Worm (Caenorhabditis elegans): ENCODE results near the gene his-35.
A peak's percentile ranks its signal among the peaks of the same experiment; 100 is the strongest.

The his-35 gene

DNA sequence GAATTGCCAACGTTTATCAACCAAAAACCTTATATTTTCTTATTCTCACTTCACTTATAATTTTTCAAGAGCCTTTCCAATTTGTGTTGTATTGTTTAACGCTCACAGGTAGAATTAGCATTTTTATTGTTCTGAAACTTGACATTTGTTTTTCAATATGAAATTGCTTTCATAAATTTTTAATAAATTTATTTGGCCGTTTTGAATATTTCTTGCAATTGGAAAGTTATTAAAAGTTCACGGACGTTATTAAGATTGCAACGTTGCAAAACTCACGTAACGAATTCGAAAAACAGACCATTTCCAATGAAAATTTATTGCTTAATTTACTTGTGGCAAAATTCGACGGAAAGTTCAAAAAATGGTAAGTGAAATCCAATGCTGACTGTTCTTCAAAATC is 45.2 kb upstream of the his-35 start, which contains the start of gene K09G1.2:
Gene K09G1.2, plus strand, starts transcription at position 301 of the 400 bp plus-strand sequence.
- no peak for TF ChIP-seq zip-2 (tag; optimal IDR thresholded peaks at IDR 0.05)
- no peak for TF ChIP-seq egl-27 (tag; optimal IDR thresholded peaks at IDR 0.05)
- no peak for TF ChIP-seq nhr-77 (tag; optimal IDR thresholded peaks at IDR 0.05)
- no peak for TF ChIP-seq F10B5.3 (tag; optimal IDR thresholded peaks at IDR 0.05)
- no peak for TF ChIP-seq ama-1 (optimal IDR thresholded peaks at IDR 0.05)
- TF ChIP-seq mes-2 (tag; optimal IDR thresholded peaks at IDR 0.05; ENCODE audit: poor library complexity, severe bottlenecking): no peak
- no peak for TF ChIP-seq sdz-12 (GFP tag; optimal IDR thresholded peaks at IDR 0.05)
- TF ChIP-seq nhr-42 (GFP tag; IDR thresholded peaks at IDR 0.05): no peak
- TF ChIP-seq php-3 (GFP tag; IDR thresholded peaks at IDR 0.05): no peak
- TF ChIP-seq nhr-6 (tag; optimal IDR thresholded peaks at IDR 0.05): no peak
- no peak for TF ChIP-seq dmd-6 (GFP tag; IDR thresholded peaks at IDR 0.05)
- TF ChIP-seq nhr-102 (tag; optimal IDR thresholded peaks at IDR 0.05): no peak
- TF ChIP-seq lim-7 (GFP tag; IDR thresholded peaks at IDR 0.05): no peak
- TF ChIP-seq daf-16 (GFP tag; optimal IDR thresholded peaks at IDR 0.05): no peak
- TF ChIP-seq daf-16 (tag; optimal IDR thresholded peaks at IDR 0.05): no peak
- no peak for TF ChIP-seq daf-12 (tag; optimal IDR thresholded peaks at IDR 0.05)
- TF ChIP-seq unc-62 (GFP tag; optimal IDR thresholded peaks at IDR 0.05 in 1 of 2): no peak
- TF ChIP-seq unc-62 (tag; optimal IDR thresholded peaks at IDR 0.05): no peak
- no peak for TF ChIP-seq Y48G9A.11 (GFP tag; IDR thresholded peaks at IDR 0.05)
- TF ChIP-seq Y105C5A.15 (GFP tag; IDR thresholded peaks at IDR 0.05): no peak
- TF ChIP-seq dmd-9 (GFP tag; IDR thresholded peaks at IDR 0.05): no peak

DNA sequence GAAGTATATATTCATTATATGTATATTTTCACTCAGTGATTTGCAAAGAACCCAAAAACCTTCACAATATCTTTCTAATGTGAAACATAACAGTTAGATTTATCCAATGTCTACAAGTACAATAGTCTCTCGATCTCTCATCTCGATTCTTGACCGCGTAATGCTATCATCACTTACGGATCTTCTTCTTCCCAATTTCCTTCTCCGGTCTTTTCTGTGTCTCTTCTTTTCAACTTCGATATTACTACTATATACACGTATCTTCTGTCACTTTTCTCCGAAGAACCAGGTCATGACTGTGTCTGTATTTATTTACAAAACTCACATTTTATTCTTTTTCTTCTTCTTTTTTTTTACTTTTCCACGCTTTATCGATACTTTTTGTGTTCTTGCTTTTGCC is 43.5 kb upstream of the his-35 start:
- peak; percentile 44 for TF ChIP-seq nhr-28 (tag; optimal IDR thresholded peaks at IDR 0.05)
- no peak for TF ChIP-seq duxl-1 (tag; optimal IDR thresholded peaks at IDR 0.05; ENCODE audit: poor library complexity)

DNA sequence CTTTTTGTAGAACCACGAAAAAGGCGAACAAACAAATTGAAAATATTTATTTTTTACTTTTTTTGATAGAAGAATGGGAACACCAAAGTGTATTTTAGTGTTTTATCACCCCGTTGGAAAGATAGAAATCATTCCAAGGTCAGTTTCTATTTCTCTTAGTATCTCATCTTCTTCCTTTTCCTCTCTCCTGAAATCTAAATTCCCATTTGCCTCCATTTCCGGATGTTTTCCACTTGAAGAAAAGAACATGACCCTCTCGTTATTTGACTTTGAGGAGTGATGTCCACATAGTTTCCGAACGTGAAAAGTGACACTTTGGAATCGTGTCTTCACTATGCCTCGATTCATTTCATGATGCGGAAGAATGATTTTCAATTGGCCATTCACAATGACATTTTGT is 42.5 kb upstream of the his-35 start:
- TF ChIP-seq set-16 (GFP tag; IDR thresholded peaks at IDR 0.05) (no peak), aha-1 (tag) (peak; percentile 94)

DNA sequence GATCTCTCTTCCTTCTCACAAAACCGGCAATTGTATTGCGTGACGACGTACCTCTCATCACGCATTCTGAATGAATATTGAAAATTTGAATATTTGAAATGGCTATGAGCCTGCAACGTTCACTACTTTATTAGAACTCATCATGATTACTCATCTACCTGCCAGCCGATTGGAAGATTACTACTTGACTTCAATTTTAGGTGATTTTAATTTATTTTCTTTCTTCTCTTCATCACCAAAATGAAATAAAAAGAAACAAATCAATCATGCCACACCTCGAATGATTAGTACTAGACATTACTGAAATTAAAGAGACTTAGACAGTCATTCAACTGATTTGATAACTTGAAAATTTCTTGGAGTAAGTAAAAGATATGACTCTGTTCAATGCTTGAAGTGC is 39.2 kb upstream of the his-35 start:
- no peak for TF ChIP-seq nhr-102 (tag; optimal IDR thresholded peaks at IDR 0.05)
- peak in 1 of 2 experiments; percentile 62 for TF ChIP-seq unc-62 (GFP tag; optimal IDR thresholded peaks at IDR 0.05 in 1 of 2)
- no peak for TF ChIP-seq unc-62 (tag; optimal IDR thresholded peaks at IDR 0.05)
- peak; percentile 13 for TF ChIP-seq aha-1 (tag)

DNA sequence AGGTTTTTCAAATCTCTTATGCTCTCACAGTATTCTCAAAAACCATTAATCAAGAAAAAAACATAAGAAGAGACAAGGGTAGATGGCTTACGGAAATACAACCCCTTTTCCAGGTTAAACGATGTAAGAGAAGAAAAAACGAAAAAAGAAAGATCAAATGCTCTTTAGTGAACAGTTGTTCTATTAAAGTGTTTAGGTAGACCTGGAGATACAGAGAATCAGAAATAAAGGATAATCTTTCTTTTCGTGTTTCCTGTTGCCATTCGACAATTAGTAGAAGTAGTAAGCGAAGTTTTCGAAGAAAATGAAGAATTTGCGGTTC is 38.2 kb upstream of the his-35 start, which contains the start of gene K09G1.1:
Gene K09G1.1, plus strand, starts transcription at position 223 of the 322 bp plus-strand sequence.
- TF ChIP-seq nhr-28 (tag; optimal IDR thresholded peaks at IDR 0.05) (no peak), pqm-1 (tag; optimal IDR thresholded peaks at IDR 0.05) (no peak), fos-1 (tag; optimal IDR thresholded peaks at IDR 0.05) (no peak), lim-7 (GFP tag; IDR thresholded peaks at IDR 0.05) (no peak), F49E8.2 (tag; optimal IDR thresholded peaks at IDR 0.05; ENCODE audit: borderline replicate concordance) (no peak), zfp-2 (tag; optimal IDR thresholded peaks at IDR 0.05) (no peak), Y48G9A.11 (GFP tag; IDR thresholded peaks at IDR 0.05) (no peak), unc-130 (GFP tag; optimal IDR thresholded peaks at IDR 0.05) (no peak), mxl-3 (GFP tag; optimal IDR thresholded peaks at IDR 0.05) (no peak), hmg-1.1 (GFP tag; IDR thresholded peaks at IDR 0.05) (no peak), nhr-237 (tag; optimal IDR thresholded peaks at IDR 0.05) (no peak)

DNA sequence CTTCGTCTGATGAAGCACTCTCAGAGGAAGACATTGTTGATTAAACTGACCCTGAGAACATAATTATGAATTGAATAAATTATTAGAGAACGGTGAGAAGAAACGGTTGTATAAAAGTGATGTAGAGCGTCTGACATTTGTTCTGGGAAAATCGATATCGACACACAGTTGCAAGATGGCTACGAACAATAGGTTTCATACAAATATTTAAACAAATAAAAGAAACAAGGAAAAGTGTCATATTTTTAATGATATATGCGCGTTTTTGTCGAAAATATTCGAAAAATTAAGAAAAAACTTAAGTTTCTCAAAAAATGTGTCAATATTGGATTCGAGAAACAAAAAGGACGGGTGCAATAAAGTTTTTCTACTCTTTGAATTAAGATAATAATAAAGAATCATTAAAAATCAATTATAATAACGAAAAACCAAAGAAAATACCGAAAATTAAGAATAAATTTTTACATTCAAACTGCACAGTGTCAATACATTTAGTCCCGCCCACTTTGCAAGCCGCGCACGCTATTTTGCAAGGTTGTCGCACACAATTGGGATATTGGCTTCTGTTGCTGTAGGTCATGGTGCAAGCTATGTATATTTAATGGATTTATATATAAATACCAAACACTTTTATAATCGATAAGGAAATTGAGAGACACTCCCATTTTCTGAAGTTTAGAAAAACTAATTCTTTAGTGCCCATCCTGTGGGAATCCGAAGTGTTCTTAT is 37.7 kb upstream of the his-35 start, which contains the start of gene rtfo-1:
Gene rtfo-1, minus strand, starts transcription at position 51 of the 729 bp plus-strand sequence.
- TF ChIP-seq nhr-28 (tag; optimal IDR thresholded peaks at IDR 0.05) (no peak), hlh-11 (tag; optimal IDR thresholded peaks at IDR 0.05) (no peak), ceh-20 (GFP tag; IDR thresholded peaks at IDR 0.05) (no peak), zip-11 (GFP tag; IDR thresholded peaks at IDR 0.05) (no peak), pha-4 (GFP tag; IDR thresholded peaks at IDR 0.05) (no peak), pha-4 (tag; optimal IDR thresholded peaks at IDR 0.05) (peak; percentile 24), mes-2 (tag; optimal IDR thresholded peaks at IDR 0.05; ENCODE audit: poor library complexity, severe bottlenecking) (peak; percentile 86), mxl-3 (GFP tag; optimal IDR thresholded peaks at IDR 0.05) (no peak), nhr-6 (tag; optimal IDR thresholded peaks at IDR 0.05) (peak; percentile 25), Y48G9A.11 (GFP tag; IDR thresholded peaks at IDR 0.05) (no peak), fkh-10 (GFP tag; optimal IDR thresholded peaks at IDR 0.05) (no peak), spr-3 (GFP tag; optimal IDR thresholded peaks at IDR 0.05) (no peak), spr-1 (tag; optimal IDR thresholded peaks at IDR 0.05) (peak; percentile 45), jun-1 (tag; optimal IDR thresholded peaks at IDR 0.05) (no peak), nhr-102 (tag; optimal IDR thresholded peaks at IDR 0.05) (peak; percentile 8), egl-27 (tag; optimal IDR thresholded peaks at IDR 0.05) (no peak), lir-3 (tag; optimal IDR thresholded peaks at IDR 0.05) (no peak)

Data from whole organism, L4 larva.